Fruit fly (Drosophila melanogaster) whole organism, prepupa: ENCODE data around the gene wrd.

Experiments
- CG11762 ChIP-seq: fragments of 200-800 bp; sonication (Bioruptor generic); optimal IDR thresholded peaks from 3 replicates; lab custom pipeline; 2016; ENCODE audit warnings: missing biosample characterization, missing genetic modification characterization; ENCODE audit not compliant: insufficient read depth
- CG34406 ChIP-seq: fragments of 200-800 bp; sonication (Bioruptor generic); optimal IDR thresholded peaks from 3 replicates; lab custom pipeline; 2016; ENCODE audit warnings: missing biosample characterization, missing genetic modification characterization
- CG6854 ChIP-seq: fragments of 200-800 bp; sonication (Bioruptor generic); optimal IDR thresholded peaks from 2 replicates; lab custom pipeline; 2017; ENCODE audit warnings: missing biosample characterization, mild to moderate bottlenecking, missing genetic modification characterization
- CG7368 ChIP-seq: fragments of 200-800 bp; sonication (Bioruptor generic); optimal IDR thresholded peaks from 3 replicates; lab custom pipeline; 2016; ENCODE audit warnings: missing biosample characterization, missing genetic modification characterization
- Hr4 ChIP-seq: fragments of 200-800 bp; sonication (Bioruptor generic); optimal IDR thresholded peaks from 3 replicates; lab custom pipeline; 2016; ENCODE audit warnings: missing biosample characterization, missing genetic modification characterization
- OdsH ChIP-seq: fragments of 200-800 bp; sonication (Bioruptor generic); optimal IDR thresholded peaks from 3 replicates; lab custom pipeline; 2016; ENCODE audit warnings: missing biosample characterization, missing genetic modification characterization
- Sox102F ChIP-seq: fragments of 200-800 bp; sonication (Bioruptor generic); optimal IDR thresholded peaks from 2 replicates; lab custom pipeline; 2016; ENCODE audit warnings: missing biosample characterization, mild to moderate bottlenecking, missing genetic modification characterization
- fkh ChIP-seq: fragments of 200-800 bp; sonication (Bioruptor generic); optimal IDR thresholded peaks from 3 replicates; lab custom pipeline; 2017; ENCODE audit warnings: missing biosample characterization, mild to moderate bottlenecking, missing genetic modification characterization, moderate library complexity

DNA sequence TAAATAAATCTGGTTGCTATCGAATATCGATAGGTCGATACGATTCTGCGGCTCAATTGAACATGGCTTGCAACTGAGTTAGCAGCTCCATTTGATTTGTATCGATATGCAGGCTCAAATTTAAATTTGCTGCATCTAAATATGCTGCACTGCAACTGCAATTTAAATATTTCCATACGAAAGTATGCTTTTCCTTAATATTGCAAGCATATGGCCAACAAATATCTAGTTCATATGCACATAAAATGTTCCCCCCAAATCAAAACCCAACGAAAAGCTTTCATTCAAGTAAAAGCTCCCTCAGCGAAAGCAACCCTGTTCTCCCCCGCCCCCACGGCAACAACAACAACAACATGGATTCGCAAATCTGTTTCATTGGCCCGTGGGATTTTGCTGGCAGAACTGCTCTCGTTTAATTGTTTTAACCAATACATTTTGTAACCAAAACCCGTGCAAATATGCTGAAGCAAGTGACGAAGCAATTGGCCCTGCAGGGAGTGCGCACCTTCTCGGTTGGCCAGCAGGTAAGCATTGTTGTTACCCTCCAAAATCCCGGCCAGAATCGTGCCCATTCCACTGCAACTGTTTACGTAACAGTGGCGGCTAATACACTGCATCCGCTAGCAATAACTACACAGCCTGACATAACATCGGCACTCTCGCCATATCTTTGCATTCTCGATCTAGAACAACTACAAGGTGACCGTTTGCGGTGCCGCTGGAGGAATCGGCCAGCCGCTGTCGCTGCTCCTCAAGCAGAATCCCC lies 58.7 kb downstream of the wrd start, which contains the start of the genes CG7168 and Mdh2:
- TF ChIP-seq CG6854 (GFP tag; lab: Kevin White, UChicago) (no peak), Hr4 (GFP tag; lab: Kevin White, UChicago) (no peak), OdsH (no peak), CG34406 (GFP tag; lab: Kevin White, UChicago) (no peak), CG7368 (GFP tag; lab: Kevin White, UChicago) (no peak), fkh (peak; percentile 79), Sox102F (no peak), CG11762 (GFP tag; lab: Kevin White, UChicago) (no peak)
